Worm (Caenorhabditis elegans): ENCODE data around the gene pik-1.

Gene pik-1

ce11 chrIV:13386043-13386442, 29.8 kb upstream of the pik-1 start, which contains the start of the genes Y62E10A.20, Y62E10A.23 and mdt-9:
Y62E10A.20 (minus strand) TSS chrIV:13386091.
Y62E10A.23 (plus strand) TSS chrIV:13386324.
mdt-9 (plus strand) TSS chrIV:13386380.
- TF ChIP-seq med-1 (GFP tag; optimal IDR thresholded peaks at IDR 0.05; ENCODE audit: insufficient read depth) (peak; percentile 88), klf-2 (GFP tag; conservative IDR thresholded peaks at IDR 0.05) (peak; percentile 80), tab-1 (GFP tag; IDR thresholded peaks at IDR 0.05) (peak; percentile 54; the same call in 1 of the 2 replicates), ref-1 (GFP tag; conservative IDR thresholded peaks at IDR 0.05) (no peak), ztf-29 (GFP tag; IDR thresholded peaks at IDR 0.05) (peak; percentile 79), cog-1 (tag; optimal IDR thresholded peaks at IDR 0.05) (peak; percentile 24), flt-1 (GFP tag; IDR thresholded peaks at IDR 0.05) (peak; percentile 86), T22C8.4 (GFP tag; IDR thresholded peaks at IDR 0.05) (no peak), ztf-23 (GFP tag; IDR thresholded peaks at IDR 0.05) (peak; percentile 82; the same call in 1 of the 2 replicates)

- TF ChIP-seq med-1 (GFP tag; optimal IDR thresholded peaks at IDR 0.05; ENCODE audit: insufficient read depth) (no peak), flt-1 (GFP tag; IDR thresholded peaks at IDR 0.05) (no peak), ref-1 (GFP tag; conservative IDR thresholded peaks at IDR 0.05) (no peak), klf-2 (GFP tag; conservative IDR thresholded peaks at IDR 0.05) (no peak), tab-1 (GFP tag; IDR thresholded peaks at IDR 0.05) (no peak)
These were observed 28.9 kb upstream of the pik-1 start, which contains the start of gene lsm-3 for ce11 chrIV:13386903-13387302. lsm-3 (plus strand) TSS chrIV:13387203.

ce11 chrIV:13388779-13389178, 27.1 kb upstream of the pik-1 start:
- TF ChIP-seq ref-1 (GFP tag; conservative IDR thresholded peaks at IDR 0.05) = no peak
- no peak for TF ChIP-seq tab-1 (GFP tag; IDR thresholded peaks at IDR 0.05)
- no peak for TF ChIP-seq ztf-23 (GFP tag; IDR thresholded peaks at IDR 0.05)
- no peak for TF ChIP-seq med-1 (GFP tag; optimal IDR thresholded peaks at IDR 0.05; ENCODE audit: insufficient read depth)
- no peak for TF ChIP-seq flt-1 (GFP tag; IDR thresholded peaks at IDR 0.05)
- TF ChIP-seq klf-2 (GFP tag; conservative IDR thresholded peaks at IDR 0.05) = no peak
- no peak for TF ChIP-seq T22C8.4 (GFP tag; IDR thresholded peaks at IDR 0.05)
- no peak for TF ChIP-seq ztf-29 (GFP tag; IDR thresholded peaks at IDR 0.05)
- TF ChIP-seq cog-1 (tag; optimal IDR thresholded peaks at IDR 0.05) = no peak

ce11 chrIV:13389237-13389636, 26.6 kb upstream of the pik-1 start:
- TF ChIP-seq ztf-29 (GFP tag; IDR thresholded peaks at IDR 0.05) = no peak
- no peak for TF ChIP-seq flt-1 (GFP tag; IDR thresholded peaks at IDR 0.05)
- TF ChIP-seq klf-2 (GFP tag; conservative IDR thresholded peaks at IDR 0.05) = no peak
- no peak for TF ChIP-seq cog-1 (tag; optimal IDR thresholded peaks at IDR 0.05)
- no peak for TF ChIP-seq ref-1 (GFP tag; conservative IDR thresholded peaks at IDR 0.05)
- TF ChIP-seq T22C8.4 (GFP tag; IDR thresholded peaks at IDR 0.05) = no peak
- no peak for TF ChIP-seq med-1 (GFP tag; optimal IDR thresholded peaks at IDR 0.05; ENCODE audit: insufficient read depth)
- no peak for TF ChIP-seq tab-1 (GFP tag; IDR thresholded peaks at IDR 0.05)
- no peak for TF ChIP-seq ztf-23 (GFP tag; IDR thresholded peaks at IDR 0.05)

- no peak for TF ChIP-seq klf-2 (GFP tag; conservative IDR thresholded peaks at IDR 0.05)
- no peak for TF ChIP-seq cog-1 (tag; optimal IDR thresholded peaks at IDR 0.05)
- TF ChIP-seq ztf-23 (GFP tag; IDR thresholded peaks at IDR 0.05) = no peak
- no peak for TF ChIP-seq med-1 (GFP tag; optimal IDR thresholded peaks at IDR 0.05; ENCODE audit: insufficient read depth)
- no peak for TF ChIP-seq flt-1 (GFP tag; IDR thresholded peaks at IDR 0.05)
- no peak for TF ChIP-seq T22C8.4 (GFP tag; IDR thresholded peaks at IDR 0.05)
- TF ChIP-seq ztf-29 (GFP tag; IDR thresholded peaks at IDR 0.05) = no peak
- no peak for TF ChIP-seq tab-1 (GFP tag; IDR thresholded peaks at IDR 0.05)
- TF ChIP-seq ref-1 (GFP tag; conservative IDR thresholded peaks at IDR 0.05) = no peak
These were observed 25.1 kb upstream of the pik-1 start for ce11 chrIV:13390770-13391169.

ce11 chrIV:13392230-13392629, 23.6 kb upstream of the pik-1 start:
- TF ChIP-seq T22C8.4 (GFP tag; IDR thresholded peaks at IDR 0.05) (no peak), med-1 (GFP tag; optimal IDR thresholded peaks at IDR 0.05; ENCODE audit: insufficient read depth) (no peak), cog-1 (tag; optimal IDR thresholded peaks at IDR 0.05) (no peak), flt-1 (GFP tag; IDR thresholded peaks at IDR 0.05) (no peak), ztf-29 (GFP tag; IDR thresholded peaks at IDR 0.05) (no peak), klf-2 (GFP tag; conservative IDR thresholded peaks at IDR 0.05) (no peak), tab-1 (GFP tag; IDR thresholded peaks at IDR 0.05) (no peak), ztf-23 (GFP tag; IDR thresholded peaks at IDR 0.05) (no peak), ref-1 (GFP tag; conservative IDR thresholded peaks at IDR 0.05) (no peak)

DNA sequence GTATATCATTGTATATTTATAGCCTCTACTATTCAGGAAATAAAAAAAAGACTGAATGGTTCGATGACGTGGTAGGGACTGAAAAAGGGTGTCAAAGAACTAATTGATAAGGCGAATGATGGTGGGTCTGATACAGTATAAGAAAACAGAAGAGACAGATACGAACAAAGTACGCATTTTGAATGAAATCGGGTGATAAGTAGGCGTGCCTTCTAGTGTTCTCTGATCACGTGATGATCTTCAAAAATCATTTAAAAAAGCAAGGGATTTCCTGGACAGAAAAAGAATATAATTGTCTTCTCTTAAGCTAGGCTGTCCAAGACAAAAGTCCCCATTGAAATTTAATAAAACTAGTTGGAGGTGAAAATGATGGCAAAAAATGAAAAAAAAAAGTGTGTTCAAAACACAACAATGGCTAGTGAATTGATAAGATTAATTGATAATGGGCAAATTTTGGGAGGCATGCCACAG, 22.6 kb upstream of the pik-1 start:
- TF ChIP-seq T22C8.4 (GFP tag; IDR thresholded peaks at IDR 0.05) (no peak), med-1 (GFP tag; optimal IDR thresholded peaks at IDR 0.05; ENCODE audit: insufficient read depth) (no peak), ref-1 (GFP tag; conservative IDR thresholded peaks at IDR 0.05) (no peak), klf-2 (GFP tag; conservative IDR thresholded peaks at IDR 0.05) (no peak), cog-1 (tag; optimal IDR thresholded peaks at IDR 0.05) (no peak), tab-1 (GFP tag; IDR thresholded peaks at IDR 0.05) (no peak), ztf-29 (GFP tag; IDR thresholded peaks at IDR 0.05) (no peak), ztf-23 (GFP tag; IDR thresholded peaks at IDR 0.05) (no peak), flt-1 (GFP tag; IDR thresholded peaks at IDR 0.05) (no peak)

DNA sequence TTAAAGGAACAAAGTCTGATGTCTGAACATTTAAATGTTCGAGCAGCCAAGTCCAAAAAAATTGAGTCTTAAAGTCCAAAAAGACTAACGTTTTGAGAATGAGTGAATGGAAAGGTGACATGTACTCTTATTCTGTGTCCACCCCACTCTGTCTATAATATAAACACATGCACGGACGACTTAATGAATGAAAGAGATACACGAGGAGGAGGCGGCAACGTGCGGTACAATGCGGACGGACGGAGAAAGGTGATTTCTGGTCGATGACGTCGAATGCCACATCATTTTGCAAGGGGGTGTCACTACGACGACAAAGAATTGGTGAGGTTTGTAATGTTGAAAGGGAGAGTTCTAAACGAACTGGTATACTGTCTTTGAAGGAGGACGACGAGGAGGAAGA, 21.2 kb upstream of the pik-1 start:
- TF ChIP-seq ztf-29 (GFP tag; IDR thresholded peaks at IDR 0.05) (no peak), T22C8.4 (GFP tag; IDR thresholded peaks at IDR 0.05) (no peak), klf-2 (GFP tag; conservative IDR thresholded peaks at IDR 0.05) (no peak), ztf-23 (GFP tag; IDR thresholded peaks at IDR 0.05) (no peak), med-1 (GFP tag; optimal IDR thresholded peaks at IDR 0.05; ENCODE audit: insufficient read depth) (no peak), ref-1 (GFP tag; conservative IDR thresholded peaks at IDR 0.05) (no peak), flt-1 (GFP tag; IDR thresholded peaks at IDR 0.05) (no peak), cog-1 (tag; optimal IDR thresholded peaks at IDR 0.05) (no peak), tab-1 (GFP tag; IDR thresholded peaks at IDR 0.05) (no peak)

ce11 chrIV:13395255-13395654, 20.6 kb upstream of the pik-1 start:
- TF ChIP-seq ztf-23 (GFP tag; IDR thresholded peaks at IDR 0.05) = 0 out of 2 replicates have a peak, but pooled peaks have one; percentile 49
- no peak for TF ChIP-seq ztf-29 (GFP tag; IDR thresholded peaks at IDR 0.05)

DNA sequence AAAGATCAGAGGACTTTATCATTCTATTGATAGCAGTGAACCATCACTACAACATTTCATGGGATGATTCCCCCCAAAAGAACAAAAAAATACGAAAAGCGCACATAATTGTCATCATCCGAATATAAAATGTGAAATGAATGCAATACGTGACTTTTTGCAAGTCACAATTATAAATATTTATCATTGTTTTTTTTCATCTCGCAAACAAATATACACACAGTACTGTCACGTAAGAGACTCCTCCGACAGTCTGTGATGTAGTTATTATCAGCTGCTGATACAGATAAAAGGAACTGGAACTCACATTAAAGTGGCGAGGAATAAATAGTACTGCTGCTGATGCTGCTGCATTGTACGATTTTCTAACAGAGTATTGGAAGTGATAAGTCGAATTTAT, 19.5 kb upstream of the pik-1 start:
- TF ChIP-seq cog-1 (tag; optimal IDR thresholded peaks at IDR 0.05) (no peak), tab-1 (GFP tag; IDR thresholded peaks at IDR 0.05) (no peak), T22C8.4 (GFP tag; IDR thresholded peaks at IDR 0.05) (no peak), ztf-23 (GFP tag; IDR thresholded peaks at IDR 0.05) (no peak)

All from whole organism, midembryonic.